Worm (Caenorhabditis elegans) whole organism, mixed stage, embryonic: ENCODE measurements around the gene dgn-1.

Source experiments
- M03D4.4 ChIP-seq: sonication (generic microtip); optimal IDR thresholded peaks from 2 replicates; lab custom pipeline; 2017; ENCODE audit warnings: mild to moderate bottlenecking, missing genetic modification characterization, missing compliant biosample characterization
- bed-3 ChIP-seq: fragments of 200-800 bp; sonication (Bioruptor generic); optimal IDR thresholded peaks from 3 replicates; lab custom pipeline; 2018; ENCODE audit warnings: mild to moderate bottlenecking, missing genetic modification characterization, moderate library complexity, missing compliant biosample characterization
- blmp-1 ChIP-seq: fragments of 150-350 bp; optimal IDR thresholded peaks from 2 replicates; lab custom pipeline; 2014; ENCODE audit warnings: missing biosample characterization, missing genetic modification characterization
- ceh-39 ChIP-seq: fragments of 150-350 bp; optimal IDR thresholded peaks from 2 replicates; lab custom pipeline; 2014; ENCODE audit warnings: missing biosample characterization, missing genetic modification characterization
- ceh-43 ChIP-seq: fragments of 200-800 bp; sonication (Bioruptor generic); optimal IDR thresholded peaks from 2 replicates; lab custom pipeline; 2018; ENCODE audit warnings: mild to moderate bottlenecking, missing genetic modification characterization, moderate library complexity, missing compliant biosample characterization
- ceh-83 ChIP-seq: fragments of 200-800 bp; sonication (Bioruptor generic); optimal IDR thresholded peaks from 2 replicates; lab custom pipeline; 2018; ENCODE audit warnings: mild to moderate bottlenecking, missing genetic modification characterization, missing compliant biosample characterization
- ces-1 ChIP-seq: fragments of 150-350 bp; optimal IDR thresholded peaks from 2 replicates; lab custom pipeline; 2014; ENCODE audit warnings: missing biosample characterization, missing genetic modification reagents, missing genetic modification characterization
- cnd-1 ChIP-seq: fragments of 200-800 bp; sonication (Bioruptor generic); optimal IDR thresholded peaks from 2 replicates; lab custom pipeline; 2018; ENCODE audit warnings: mild to moderate bottlenecking, missing genetic modification characterization, missing compliant biosample characterization
- drap-1 ChIP-seq: fragments of 200-800 bp; sonication (Bioruptor generic); optimal IDR thresholded peaks from 3 replicates; lab custom pipeline; 2018; ENCODE audit warnings: mild to moderate bottlenecking, missing genetic modification characterization, missing compliant biosample characterization
- elt-1 ChIP-seq: sonication (generic microtip); optimal IDR thresholded peaks from 2 replicates; lab custom pipeline; 2017; ENCODE audit warnings: missing genetic modification characterization, mild to moderate bottlenecking, missing compliant biosample characterization, antibody characterized with exemption, moderate library complexity, borderline replicate concordance; ENCODE audit not compliant: insufficient read depth
- elt-3 ChIP-seq: fragments of 150-350 bp; optimal IDR thresholded peaks from 2 replicates; lab custom pipeline; 2014; ENCODE audit warnings: missing biosample characterization, missing genetic modification characterization
- flh-1 ChIP-seq: fragments of 200-800 bp; sonication (Bioruptor generic); optimal IDR thresholded peaks from 2 replicates; lab custom pipeline; 2018; ENCODE audit warnings: mild to moderate bottlenecking, missing genetic modification characterization, moderate library complexity, missing compliant biosample characterization
- ham-2 ChIP-seq: fragments of 200-800 bp; sonication (Bioruptor generic); optimal IDR thresholded peaks from 2 replicates; lab custom pipeline; 2018; ENCODE audit warnings: mild to moderate bottlenecking, missing genetic modification characterization, missing compliant biosample characterization
- hlh-1 ChIP-seq: fragments of 150-350 bp; optimal IDR thresholded peaks from 2 replicates; lab custom pipeline; 2014; ENCODE audit warnings: missing biosample characterization, missing genetic modification reagents, missing genetic modification characterization
- lin-32 ChIP-seq: fragments of 200-800 bp; sonication (Bioruptor generic); optimal IDR thresholded peaks from 2 replicates; lab custom pipeline; 2018; ENCODE audit warnings: mild to moderate bottlenecking, missing genetic modification characterization, missing compliant biosample characterization
- lsy-2 ChIP-seq: fragments of 150-350 bp; optimal IDR thresholded peaks from 2 replicates; lab custom pipeline; 2014; ENCODE audit warnings: missing biosample characterization, missing genetic modification characterization
- mab-5 ChIP-seq: fragments of 150-350 bp; optimal IDR thresholded peaks from 2 replicates; lab custom pipeline; 2014; ENCODE audit warnings: missing biosample characterization, missing genetic modification characterization
- mep-1 ChIP-seq: fragments of 150-350 bp; optimal IDR thresholded peaks from 2 replicates; lab custom pipeline; 2017; ENCODE audit warnings: missing biosample characterization, missing genetic modification reagents, missing genetic modification characterization, inconsistent platforms
- mls-2 ChIP-seq: sonication (generic microtip); optimal IDR thresholded peaks from 2 replicates; lab custom pipeline; 2016; ENCODE audit warnings: mild to moderate bottlenecking, missing genetic modification characterization, moderate library complexity, missing compliant biosample characterization
- nhr-12 ChIP-seq: fragments of 150-350 bp; optimal IDR thresholded peaks from 2 replicates; lab custom pipeline; 2014; ENCODE audit warnings: missing biosample characterization, missing genetic modification characterization
- nhr-2 ChIP-seq: fragments of 150-350 bp; optimal IDR thresholded peaks from 2 replicates; lab custom pipeline; 2014; ENCODE audit warnings: missing biosample characterization, missing genetic modification characterization
- nhr-237 ChIP-seq: fragments of 150-350 bp; optimal IDR thresholded peaks from 2 replicates; lab custom pipeline; 2014; ENCODE audit warnings: missing biosample characterization, missing genetic modification characterization
- nhr-28 ChIP-seq: fragments of 150-350 bp; optimal IDR thresholded peaks from 2 replicates; lab custom pipeline; 2014; ENCODE audit warnings: missing biosample characterization, missing genetic modification characterization
- nhr-76 ChIP-seq: sonication (generic microtip); optimal IDR thresholded peaks from 2 replicates; lab custom pipeline; 2017; ENCODE audit warnings: missing biosample characterization, missing genetic modification characterization
- pha-4 ChIP-seq: fragments of 150-350 bp; optimal IDR thresholded peaks from 2 replicates; lab custom pipeline; 2018; ENCODE audit warnings: missing biosample characterization, missing genetic modification reagents, missing genetic modification characterization
- sem-2 ChIP-seq: fragments of 200-800 bp; sonication (Bioruptor generic); optimal IDR thresholded peaks from 2 replicates; lab custom pipeline; 2018; ENCODE audit warnings: mild to moderate bottlenecking, missing genetic modification characterization, missing compliant biosample characterization
- snpc-4 ChIP-seq: fragments of 150-350 bp; optimal IDR thresholded peaks from 2 replicates; lab custom pipeline; 2014; ENCODE audit warnings: missing biosample characterization, missing genetic modification characterization
- sptf-1 ChIP-seq: sonication (generic microtip); optimal IDR thresholded peaks from 2 replicates; lab custom pipeline; 2017; ENCODE audit warnings: mild to moderate bottlenecking, missing genetic modification characterization, moderate library complexity, missing compliant biosample characterization
- tbx-8 ChIP-seq: fragments of 200-800 bp; sonication (Bioruptor generic); optimal IDR thresholded peaks from 2 replicates; lab custom pipeline; 2018; ENCODE audit warnings: mild to moderate bottlenecking, missing genetic modification characterization, moderate library complexity, missing compliant biosample characterization
- unc-120 ChIP-seq: sonication (generic microtip); optimal IDR thresholded peaks from 2 replicates; lab custom pipeline; 2017; ENCODE audit warnings: missing genetic modification characterization, missing compliant biosample characterization; ENCODE audit not compliant: poor library complexity, severe bottlenecking
- zip-8 ChIP-seq: fragments of 150-350 bp; optimal IDR thresholded peaks from 2 replicates; lab custom pipeline; 2014; ENCODE audit warnings: missing biosample characterization, missing genetic modification characterization

Gene dgn-1

ce11 chrX:10888201-10888600 lies 40.6 kb downstream of the dgn-1 start, which contains the start of gene F47B10.6:
Gene F47B10.6, plus strand, starts transcription at chrX:10888501.
- TF ChIP-seq nhr-76 (tag; lab: Kevin White, UChicago): no peak
- TF ChIP-seq sem-2 (GFP tag; lab: Kevin White, UChicago): no peak
- TF ChIP-seq hlh-1 (tag; lab: Kevin White, UChicago): no peak
- no peak for TF ChIP-seq flh-1 (GFP tag; lab: Kevin White, UChicago)
- TF ChIP-seq elt-3: no peak
- no peak for TF ChIP-seq cnd-1 (tag; lab: Kevin White, UChicago)
- TF ChIP-seq ceh-39 (tag; lab: Kevin White, UChicago): no peak
- TF ChIP-seq nhr-12: no peak
- TF ChIP-seq ceh-83 (GFP tag; lab: Kevin White, UChicago): no peak
- no peak for TF ChIP-seq ham-2
- no peak for TF ChIP-seq nhr-28
- TF ChIP-seq mls-2: no peak
- TF ChIP-seq mab-5 (tag; lab: Kevin White, UChicago): no peak
- no peak for TF ChIP-seq drap-1 (GFP tag; lab: Kevin White, UChicago)
- no peak for TF ChIP-seq unc-120
- no peak for TF ChIP-seq lsy-2 (tag; lab: Kevin White, UChicago)
- no peak for TF ChIP-seq zip-8 (tag; lab: Kevin White, UChicago)
- TF ChIP-seq snpc-4 (tag; lab: Kevin White, UChicago): no peak

DNA sequence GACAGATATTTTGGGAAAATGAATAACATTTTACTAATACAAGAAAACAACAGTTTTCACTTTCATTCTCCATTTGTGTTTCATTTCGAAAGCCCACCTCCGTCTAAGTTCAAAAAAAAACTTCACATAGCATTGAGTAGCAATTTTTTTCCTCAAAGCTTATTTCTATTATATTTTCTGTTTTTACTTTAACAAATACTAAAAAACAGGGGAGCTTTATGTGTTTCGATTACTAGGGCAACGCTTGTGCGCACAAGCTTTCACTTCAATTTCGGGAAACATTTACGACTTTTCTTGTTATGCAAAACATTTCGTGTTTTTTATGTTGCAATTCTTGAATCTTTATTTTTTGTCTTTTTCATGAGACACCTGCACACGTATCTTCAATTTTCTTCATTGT lies 42.9 kb downstream of the dgn-1 start, which contains the start of gene T21E8.5:
TSS of gene T21E8.5 (plus strand) at position 301 of the 400 bp plus-strand sequence.
- no peak for TF ChIP-seq unc-120

- TF ChIP-seq lsy-2 (tag; lab: Kevin White, UChicago) (no peak), sptf-1 (tag; lab: Kevin White, UChicago) (no peak), nhr-76 (tag; lab: Kevin White, UChicago) (no peak), nhr-237 (tag; lab: Kevin White, UChicago) (no peak), ceh-43 (no peak)
Observed at ce11 chrX:10883203-10883602, 45.6 kb downstream of the dgn-1 start, which contains the start of gene T21E8.7. Gene T21E8.7, plus strand, starts transcription at chrX:10883503.

- no peak for TF ChIP-seq nhr-237 (tag; lab: Kevin White, UChicago)
- TF ChIP-seq ceh-43: no peak
- no peak for TF ChIP-seq nhr-76 (tag; lab: Kevin White, UChicago)
- TF ChIP-seq elt-1 (tag; lab: Kevin White, UChicago): no peak
- no peak for TF ChIP-seq elt-3
- no peak for TF ChIP-seq ceh-83 (GFP tag; lab: Kevin White, UChicago)
- TF ChIP-seq pha-4: no peak
- no peak for TF ChIP-seq cnd-1 (tag; lab: Kevin White, UChicago)
- no peak for TF ChIP-seq lin-32 (GFP tag; lab: Kevin White, UChicago)
- no peak for TF ChIP-seq sem-2 (GFP tag; lab: Kevin White, UChicago)
- no peak for TF ChIP-seq ces-1 (GFP tag; lab: Kevin White, UChicago)
- no peak for TF ChIP-seq M03D4.4 (tag; lab: Kevin White, UChicago)
- TF ChIP-seq mep-1 (tag; lab: Kevin White, UChicago): no peak
- TF ChIP-seq bed-3 (GFP tag; lab: Kevin White, UChicago): no peak
- TF ChIP-seq flh-1 (GFP tag; lab: Kevin White, UChicago): no peak
- TF ChIP-seq nhr-2: no peak
- no peak for TF ChIP-seq mls-2
- no peak for TF ChIP-seq sptf-1 (tag; lab: Kevin White, UChicago)
- TF ChIP-seq snpc-4 (tag; lab: Kevin White, UChicago): no peak
Observed at ce11 chrX:10881984-10882383, 46.8 kb downstream of the dgn-1 start, which contains the start of gene T21E8.6. Gene T21E8.6, plus strand, starts transcription at chrX:10882284.

- TF ChIP-seq mls-2 (no peak), drap-1 (GFP tag; lab: Kevin White, UChicago) (no peak), tbx-8 (GFP tag; lab: Kevin White, UChicago) (no peak), blmp-1 (tag; lab: Kevin White, UChicago) (no peak), zip-8 (tag; lab: Kevin White, UChicago) (no peak), unc-120 (no peak), ham-2 (no peak), lin-32 (GFP tag; lab: Kevin White, UChicago) (no peak)
Observed at ce11 chrX:10880509-10880908, 48.3 kb downstream of the dgn-1 start, which contains the start of gene T21E8.4. Gene T21E8.4, plus strand, starts transcription at chrX:10880809.
